Fruit fly (Drosophila melanogaster) whole organism, embryonic: ENCODE data around the gene Prx4.
A peak's percentile ranks its signal among the peaks of the same experiment; 100 is the strongest.

Source experiments
- CG11085 ChIP-seq: fragments of 200-800 bp; sonication (Bioruptor generic); IDR thresholded peaks from 2 replicates; pipeline ENCODE4 v1.3.6; 2022; ENCODE audit warnings: missing biosample characterization, missing genetic modification characterization
- CG11456 ChIP-seq: fragments of 200-800 bp; sonication (Bioruptor generic); IDR thresholded peaks from 3 replicates; pipeline ENCODE4 v1.3.6; 2022; ENCODE audit warnings: missing biosample characterization, missing genetic modification characterization
- CG11504 ChIP-seq: fragments of 200-800 bp; sonication (Bioruptor generic); optimal IDR thresholded peaks from 3 replicates; lab custom pipeline; 2019; ENCODE audit warnings: missing biosample characterization, mild to moderate bottlenecking, missing genetic modification characterization, moderate library complexity
- CG12219 ChIP-seq: fragments of 200-800 bp; sonication (Bioruptor generic); optimal IDR thresholded peaks from 3 replicates; lab custom pipeline; 2018; ENCODE audit warnings: missing biosample characterization, mild to moderate bottlenecking, missing genetic modification characterization
- CG14441 ChIP-seq: fragments of 200-800 bp; sonication (Bioruptor generic); IDR thresholded peaks from 2 replicates; pipeline ENCODE4 v1.3.6; 2022; ENCODE audit warnings: missing biosample characterization, missing genetic modification characterization
- CG1529 ChIP-seq: fragments of 200-800 bp; sonication (Bioruptor generic); optimal IDR thresholded peaks from 3 replicates; lab custom pipeline; 2018; ENCODE audit warnings: missing biosample characterization, missing genetic modification characterization
- CG15601 ChIP-seq: fragments of 200-800 bp; sonication (Bioruptor generic); optimal IDR thresholded peaks from 3 replicates; lab custom pipeline; 2019; ENCODE audit warnings: missing biosample characterization, mild to moderate bottlenecking, missing genetic modification characterization, moderate library complexity
- CG16863 ChIP-seq: fragments of 200-800 bp; sonication (Bioruptor generic); optimal IDR thresholded peaks from 3 replicates; lab custom pipeline; 2016; ENCODE audit warnings: missing biosample characterization, missing genetic modification characterization
- CG17385 ChIP-seq: fragments of 200-800 bp; sonication (Bioruptor generic); optimal IDR thresholded peaks from 3 replicates; lab custom pipeline; 2018; ENCODE audit warnings: missing biosample characterization, mild to moderate bottlenecking, missing genetic modification characterization
- CG17912 ChIP-seq: fragments of 200-800 bp; sonication (Bioruptor generic); optimal IDR thresholded peaks from 2 replicates; lab custom pipeline; 2018; ENCODE audit warnings: missing biosample characterization, mild to moderate bottlenecking, missing genetic modification characterization
- CG1832 ChIP-seq: fragments of 200-800 bp; sonication (Bioruptor generic); optimal IDR thresholded peaks from 2 replicates; lab custom pipeline; 2017; ENCODE audit warnings: missing biosample characterization, mild to moderate bottlenecking, missing genetic modification characterization, inconsistent platforms
- CG2875 ChIP-seq: fragments of 200-800 bp; sonication (Bioruptor generic); optimal IDR thresholded peaks from 2 replicates; lab custom pipeline; 2017; ENCODE audit warnings: missing biosample characterization, mild to moderate bottlenecking, missing genetic modification characterization, missing genetic modification reagents
- CG30020 ChIP-seq: fragments of 200-800 bp; optimal IDR thresholded peaks from 2 replicates; lab custom pipeline; 2019; ENCODE audit warnings: missing biosample characterization, mild to moderate bottlenecking, missing genetic modification characterization, moderate library complexity
- CG4328 ChIP-seq: fragments of 200-800 bp; sonication (Bioruptor generic); optimal IDR thresholded peaks from 3 replicates; lab custom pipeline; 2017; ENCODE audit warnings: missing biosample characterization, missing genetic modification reagents, missing genetic modification characterization
- CG4820 ChIP-seq: fragments of 200-800 bp; sonication (Bioruptor generic); optimal IDR thresholded peaks from 3 replicates; lab custom pipeline; 2016; ENCODE audit warnings: missing biosample characterization, missing genetic modification characterization
- CG7271 ChIP-seq: fragments of 200-800 bp; sonication (Bioruptor generic); optimal IDR thresholded peaks from 2 replicates; lab custom pipeline; 2018; ENCODE audit warnings: missing biosample characterization, mild to moderate bottlenecking, missing genetic modification characterization, moderate library complexity
- CG8290 ChIP-seq, 3 experiments: fragments of 200-800 bp; sonication (Bioruptor generic); optimal IDR thresholded peaks; 2 replicates each; lab custom pipeline; 2016 to 2019; ENCODE audit warnings: missing biosample characterization in 3 of 3, missing genetic modification characterization in 3 of 3, mild to moderate bottlenecking in 2 of 3, moderate library complexity in 1 of 3
- CG8388 ChIP-seq: fragments of 200-800 bp; sonication (Bioruptor generic); optimal IDR thresholded peaks from 2 replicates; lab custom pipeline; 2019; ENCODE audit warnings: missing biosample characterization, mild to moderate bottlenecking, missing genetic modification characterization, moderate library complexity
- CG8765 ChIP-seq: fragments of 200-800 bp; sonication (Bioruptor generic); IDR thresholded peaks from 2 replicates; pipeline ENCODE4 v1.3.6; 2022; ENCODE audit warnings: missing biosample characterization, missing genetic modification characterization
- CG9797 ChIP-seq: fragments of 200-800 bp; sonication (Bioruptor generic); optimal IDR thresholded peaks from 3 replicates; lab custom pipeline; 2018; ENCODE audit warnings: missing biosample characterization, mild to moderate bottlenecking, missing genetic modification characterization
- CG9932 ChIP-seq: fragments of 200-800 bp; sonication (Bioruptor generic); IDR thresholded peaks from 2 replicates; pipeline ENCODE4 v1.3.6; 2022; ENCODE audit warnings: missing biosample characterization, missing genetic modification characterization
- CTCF ChIP-seq: fragments of 200-800 bp; sonication (Bioruptor generic); optimal IDR thresholded peaks from 2 replicates; lab custom pipeline; 2017; ENCODE audit warnings: missing biosample characterization, mild to moderate bottlenecking, missing genetic modification characterization, moderate library complexity
- Chrac-16 ChIP-seq: fragments of 200-800 bp; sonication (Bioruptor generic); optimal IDR thresholded peaks from 3 replicates; lab custom pipeline; 2016; ENCODE audit warnings: missing biosample characterization, missing genetic modification characterization
- D19B ChIP-seq: fragments of 200-800 bp; sonication (Bioruptor generic); optimal IDR thresholded peaks from 2 replicates; lab custom pipeline; 2017; ENCODE audit warnings: missing biosample characterization, mild to moderate bottlenecking, missing genetic modification characterization
- Ets65A ChIP-seq: fragments of 200-800 bp; sonication (Bioruptor generic); peaks from one replicate; lab custom pipeline; 2016; ENCODE audit warnings: missing biosample characterization, missing genetic modification characterization
- H2.0 ChIP-seq: fragments of 200-800 bp; sonication (Bioruptor generic); IDR thresholded peaks from 2 replicates; pipeline ENCODE4 v1.3.6; 2022; ENCODE audit warnings: missing biosample characterization, missing genetic modification characterization
- Hey ChIP-seq: fragments of 200-800 bp; sonication (Bioruptor generic); optimal IDR thresholded peaks from 3 replicates; lab custom pipeline; 2018; ENCODE audit warnings: missing biosample characterization, mild to moderate bottlenecking, missing genetic modification characterization
- MTF-1 ChIP-seq: fragments of 200-800 bp; sonication (Bioruptor generic); optimal IDR thresholded peaks from 2 replicates; lab custom pipeline; 2018; ENCODE audit warnings: missing biosample characterization, mild to moderate bottlenecking, missing genetic modification characterization, borderline replicate concordance
- Med ChIP-seq: fragments of 200-800 bp; sonication (Bioruptor generic); peaks from one replicate; lab custom pipeline; 2016; ENCODE audit warnings: missing biosample characterization, missing genetic modification characterization, mild to moderate bottlenecking, inconsistent platforms, moderate library complexity
- Opbp ChIP-seq: fragments of 200-800 bp; sonication (Bioruptor generic); IDR thresholded peaks from 3 replicates; pipeline ENCODE4 v1.3.6; 2022; ENCODE audit warnings: missing biosample characterization, missing genetic modification characterization; ENCODE audit not compliant: partially characterized antibody
- Stat92E ChIP-seq, 3 experiments: fragments of >200 bp in 2 of 3; fragments of 200-800 bp in 1 of 3; sonication (Bioruptor generic) in 1 of 3; optimal IDR thresholded peaks; 2 replicates each; lab custom pipeline; 2017 to 2019; ENCODE audit warnings: missing biosample characterization in 3 of 3, missing genetic modification characterization in 3 of 3, mild to moderate bottlenecking in 1 of 3, moderate library complexity in 1 of 3
- ato ChIP-seq: fragments of 200-800 bp; sonication (Bioruptor generic); IDR thresholded peaks from 2 replicates; pipeline ENCODE4 v1.3.6; 2022; ENCODE audit warnings: missing biosample characterization, missing genetic modification characterization; ENCODE audit not compliant: partially characterized antibody
- bowl ChIP-seq: fragments of 200-800 bp; sonication (Bioruptor generic); IDR thresholded peaks from 2 replicates; pipeline ENCODE4 v1.3.6; 2022; ENCODE audit warnings: missing biosample characterization, missing genetic modification characterization
- cg ChIP-seq: fragments of 200-800 bp; sonication (Bioruptor generic); optimal IDR thresholded peaks from 3 replicates; lab custom pipeline; 2019; ENCODE audit warnings: missing biosample characterization, mild to moderate bottlenecking, missing genetic modification characterization, moderate library complexity
- dati ChIP-seq: fragments of 200-800 bp; sonication (Bioruptor generic); IDR thresholded peaks from 2 replicates; pipeline ENCODE4 v1.3.6; 2022; ENCODE audit warnings: missing biosample characterization, missing genetic modification characterization
- en ChIP-seq: fragments of 200-800 bp; sonication (Bioruptor generic); optimal IDR thresholded peaks from 2 replicates; lab custom pipeline; 2016; ENCODE audit warnings: missing biosample characterization, missing genetic modification characterization
- fd3F ChIP-seq: fragments of 200-800 bp; sonication (Bioruptor generic); optimal IDR thresholded peaks from 2 replicates; lab custom pipeline; 2018; ENCODE audit warnings: missing biosample characterization, mild to moderate bottlenecking, missing genetic modification characterization, moderate library complexity
- gfzf ChIP-seq: fragments of 200-800 bp; sonication (Bioruptor generic); optimal IDR thresholded peaks from 2 replicates; lab custom pipeline; 2016; ENCODE audit warnings: missing biosample characterization, mild to moderate bottlenecking, missing genetic modification characterization, moderate library complexity
- grn ChIP-seq: fragments of 200-800 bp; sonication (Bioruptor generic); optimal IDR thresholded peaks from 3 replicates; lab custom pipeline; 2017; ENCODE audit warnings: missing biosample characterization, missing genetic modification characterization
- gro ChIP-seq: fragments of 200-800 bp; sonication (Bioruptor generic); optimal IDR thresholded peaks from 2 replicates; lab custom pipeline; 2016; ENCODE audit warnings: missing biosample characterization, missing genetic modification characterization
- lmd ChIP-seq: fragments of 200-800 bp; sonication (Bioruptor generic); IDR thresholded peaks from 2 replicates; pipeline ENCODE4 v1.3.6; 2022; ENCODE audit warnings: missing biosample characterization, missing genetic modification characterization
- maf-S ChIP-seq: fragments of 200-800 bp; sonication (Bioruptor generic); optimal IDR thresholded peaks from 2 replicates; lab custom pipeline; 2016; ENCODE audit warnings: missing biosample characterization, missing genetic modification characterization
- repo ChIP-seq: fragments of 200-800 bp; sonication (Bioruptor generic); optimal IDR thresholded peaks from 2 replicates; lab custom pipeline; 2016; ENCODE audit warnings: missing biosample characterization, missing genetic modification characterization
- sens ChIP-seq: fragments of 200-800 bp; sonication (Bioruptor generic); peaks from one replicate; lab custom pipeline; 2016; ENCODE audit warnings: missing biosample characterization, missing genetic modification characterization
- shn ChIP-seq: fragments of 200-800 bp; sonication (Bioruptor generic); optimal IDR thresholded peaks from 3 replicates; lab custom pipeline; 2016; ENCODE audit warnings: missing biosample characterization, missing genetic modification characterization
- slou ChIP-seq: fragments of 200-800 bp; sonication (Bioruptor generic); optimal IDR thresholded peaks from 3 replicates; lab custom pipeline; 2016; ENCODE audit warnings: missing biosample characterization, missing genetic modification characterization
- tgo ChIP-seq: fragments of 200-800 bp; sonication (Bioruptor generic); IDR thresholded peaks from 3 replicates; pipeline ENCODE4 v1.3.6; 2022; ENCODE audit warnings: missing biosample characterization, missing genetic modification characterization
- trh ChIP-seq: fragments of 200-800 bp; sonication (Bioruptor generic); optimal IDR thresholded peaks from 2 replicates; lab custom pipeline; 2016; ENCODE audit warnings: missing biosample characterization, missing genetic modification characterization
- unc-4 ChIP-seq: fragments of 200-800 bp; sonication (Bioruptor generic); IDR thresholded peaks from 2 replicates; pipeline ENCODE4 v1.3.6; 2022; ENCODE audit warnings: missing biosample characterization, missing genetic modification characterization; ENCODE audit not compliant: partially characterized antibody
- vvl ChIP-seq: fragments of 200-800 bp; sonication (Bioruptor generic); IDR thresholded peaks from 2 replicates; pipeline ENCODE4 v1.3.6; 2022; ENCODE audit warnings: missing biosample characterization, missing genetic modification characterization
- wdn ChIP-seq: fragments of 200-800 bp; sonication (Bioruptor generic); IDR thresholded peaks from 2 replicates; pipeline ENCODE4 v1.3.6; 2022; ENCODE audit warnings: missing biosample characterization, missing genetic modification characterization
- z ChIP-seq: fragments of 200-800 bp; sonication (Bioruptor generic); IDR thresholded peaks from 3 replicates; pipeline ENCODE4 v1.3.6; 2022; ENCODE audit warnings: missing biosample characterization, missing genetic modification characterization

Gene Prx4

dm6 chr3L:3045256-3045743 is 3.1 kb downstream of the Prx4 start (continued):
- TF ChIP-seq CG15601 = peak; percentile 11
- TF ChIP-seq CG30020 (tag; lab: Kevin White, UChicago) = no peak
- TF ChIP-seq Med (GFP tag; lab: Kevin White, UChicago) = peak; percentile 59
- no peak for TF ChIP-seq CG8290 (GFP tag; optimal IDR thresholded peaks at IDR 0.05; lab: Kevin White, UChicago)
- TF ChIP-seq CG8290 (tag; optimal IDR thresholded peaks at IDR 0.05; lab: Kevin White, UChicago) = no peak
- no peak for TF ChIP-seq Chrac-16 (GFP tag; lab: Kevin White, UChicago)
- no peak for TF ChIP-seq Hey (tag; lab: Kevin White, UChicago)
- no peak for TF ChIP-seq maf-S (GFP tag; lab: Kevin White, UChicago)
- TF ChIP-seq bowl (GFP tag; lab: Robert Waterston, UW) = no peak
- TF ChIP-seq dati (GFP tag; lab: Robert Waterston, UW) = no peak
- TF ChIP-seq Ets65A (GFP tag; lab: Kevin White, UChicago) = no peak
- TF ChIP-seq CTCF = no peak
- TF ChIP-seq CG8765 (GFP tag; lab: Robert Waterston, UW) = 0 out of 2 replicates have a peak, but pooled peaks have one; percentile 41
- no peak for TF ChIP-seq MTF-1 (GFP tag; lab: Kevin White, UChicago)
- no peak for TF ChIP-seq CG17912 (GFP tag; lab: Kevin White, UChicago)
- peak; percentile 23 for TF ChIP-seq fd3F (GFP tag; lab: Kevin White, UChicago)
- TF ChIP-seq CG11085 (GFP tag; lab: Robert Waterston, UW) = no peak
- no peak for TF ChIP-seq slou (GFP tag; lab: Kevin White, UChicago)
- TF ChIP-seq unc-4 (GFP tag; lab: Robert Waterston, UW) = no peak
- TF ChIP-seq ato (GFP tag; lab: Robert Waterston, UW) = no peak
- TF ChIP-seq vvl (GFP tag; lab: Robert Waterston, UW) = peak; percentile 56; the same call in 1 of the 2 replicates
- TF ChIP-seq lmd (GFP tag; lab: Robert Waterston, UW) = no peak
- TF ChIP-seq CG1529 = no peak
- TF ChIP-seq gro = no peak
- peak; percentile 70 for TF ChIP-seq CG11504 (tag; lab: Kevin White, UChicago)
- TF ChIP-seq CG14441 (GFP tag; lab: Robert Waterston, UW) = peak; percentile 27; the same call in 1 of the 2 replicates
- no peak for TF ChIP-seq CG11456 (GFP tag; lab: Robert Waterston, UW)
- peak; percentile 28 for TF ChIP-seq CG8388 (GFP tag; lab: Kevin White, UChicago)
- TF ChIP-seq wdn (GFP tag; lab: Robert Waterston, UW) = no peak
- TF ChIP-seq repo (GFP tag; lab: Kevin White, UChicago) = no peak
- no peak for TF ChIP-seq D19B (GFP tag; lab: Kevin White, UChicago)
- no peak for TF ChIP-seq shn (GFP tag; lab: Kevin White, UChicago)
- TF ChIP-seq grn (GFP tag; lab: Kevin White, UChicago) = no peak
- TF ChIP-seq cg (GFP tag; lab: Kevin White, UChicago) = no peak
- no peak for TF ChIP-seq CG9797 (GFP tag; lab: Kevin White, UChicago)
- TF ChIP-seq CG1832 (GFP tag; lab: Kevin White, UChicago) = no peak
- TF ChIP-seq H2.0 = no peak
- no peak for TF ChIP-seq en (GFP tag; lab: Kevin White, UChicago)
- no peak for TF ChIP-seq z (GFP tag; lab: Robert Waterston, UW)
- TF ChIP-seq tgo (GFP tag; lab: Robert Waterston, UW) = peak; percentile 39; the same call in 2 of the 3 replicates
- no peak for TF ChIP-seq CG9932 (GFP tag; lab: Robert Waterston, UW)
- TF ChIP-seq gfzf (GFP tag; lab: Kevin White, UChicago) = no peak
- TF ChIP-seq CG17385 (GFP tag; lab: Kevin White, UChicago) = peak; percentile 44
- TF ChIP-seq CG7271 (tag; lab: Kevin White, UChicago) = no peak
- no peak for TF ChIP-seq CG12219 (GFP tag; lab: Kevin White, UChicago)
- TF ChIP-seq CG2875 = no peak
- TF ChIP-seq CG16863 = no peak
- no peak for TF ChIP-seq Opbp (GFP tag; lab: Robert Waterston, UW)
- peak; percentile 70 for TF ChIP-seq sens (GFP tag; lab: Kevin White, UChicago)
- TF ChIP-seq CG4328 = no peak
- no peak for TF ChIP-seq Stat92E (GFP tag; optimal IDR thresholded peaks at IDR 0.05; lab: Kevin White, UChicago)
- no peak for TF ChIP-seq CG4820 (GFP tag; lab: Kevin White, UChicago)
- no peak for TF ChIP-seq trh
